Worm (Caenorhabditis elegans) whole organism, mixed stage, embryonic: ENCODE data around the gene Y45F10D.7.

Experiments used
- elt-1 ChIP-seq: sonication (generic microtip); optimal IDR thresholded peaks from 2 replicates; lab custom pipeline; 2017; ENCODE audit warnings: missing genetic modification characterization, mild to moderate bottlenecking, missing compliant biosample characterization, antibody characterized with exemption, moderate library complexity, borderline replicate concordance; ENCODE audit not compliant: insufficient read depth
- hlh-1 ChIP-seq: fragments of 150-350 bp; optimal IDR thresholded peaks from 2 replicates; lab custom pipeline; 2014; ENCODE audit warnings: missing biosample characterization, missing genetic modification reagents, missing genetic modification characterization
- lsy-2 ChIP-seq: fragments of 150-350 bp; optimal IDR thresholded peaks from 2 replicates; lab custom pipeline; 2014; ENCODE audit warnings: missing biosample characterization, missing genetic modification characterization
- mab-5 ChIP-seq: fragments of 150-350 bp; optimal IDR thresholded peaks from 2 replicates; lab custom pipeline; 2014; ENCODE audit warnings: missing biosample characterization, missing genetic modification characterization
- mep-1 ChIP-seq: fragments of 150-350 bp; optimal IDR thresholded peaks from 2 replicates; lab custom pipeline; 2017; ENCODE audit warnings: missing biosample characterization, missing genetic modification reagents, missing genetic modification characterization, inconsistent platforms
- nhr-12 ChIP-seq: fragments of 150-350 bp; optimal IDR thresholded peaks from 2 replicates; lab custom pipeline; 2014; ENCODE audit warnings: missing biosample characterization, missing genetic modification characterization
- nhr-237 ChIP-seq: fragments of 150-350 bp; optimal IDR thresholded peaks from 2 replicates; lab custom pipeline; 2014; ENCODE audit warnings: missing biosample characterization, missing genetic modification characterization
- nhr-28 ChIP-seq: fragments of 150-350 bp; optimal IDR thresholded peaks from 2 replicates; lab custom pipeline; 2014; ENCODE audit warnings: missing biosample characterization, missing genetic modification characterization
- pha-4 ChIP-seq: fragments of 150-350 bp; optimal IDR thresholded peaks from 2 replicates; lab custom pipeline; 2018; ENCODE audit warnings: missing biosample characterization, missing genetic modification reagents, missing genetic modification characterization
- snpc-4 ChIP-seq: fragments of 150-350 bp; optimal IDR thresholded peaks from 2 replicates; lab custom pipeline; 2014; ENCODE audit warnings: missing biosample characterization, missing genetic modification characterization
- unc-120 ChIP-seq: sonication (generic microtip); optimal IDR thresholded peaks from 2 replicates; lab custom pipeline; 2017; ENCODE audit warnings: missing genetic modification characterization, missing compliant biosample characterization; ENCODE audit not compliant: poor library complexity, severe bottlenecking
- unc-62 ChIP-seq: fragments of 150-350 bp; optimal IDR thresholded peaks from 2 replicates; lab custom pipeline; 2014; ENCODE audit warnings: missing biosample characterization, missing genetic modification reagents, missing genetic modification characterization

- TF ChIP-seq snpc-4: no peak
- no peak for TF ChIP-seq pha-4 (tag; lab: Kevin White, UChicago)
- TF ChIP-seq unc-120: no peak
- no peak for TF ChIP-seq nhr-12 (tag; lab: Kevin White, UChicago)
- no peak for TF ChIP-seq unc-62 (GFP tag; lab: Kevin White, UChicago)
- no peak for TF ChIP-seq hlh-1
- TF ChIP-seq nhr-237 (tag; lab: Kevin White, UChicago): no peak
- no peak for TF ChIP-seq lsy-2 (tag; lab: Kevin White, UChicago)
- no peak for TF ChIP-seq mep-1 (tag; lab: Kevin White, UChicago)
- TF ChIP-seq mab-5 (tag; lab: Kevin White, UChicago): no peak
- TF ChIP-seq nhr-28 (tag; lab: Kevin White, UChicago): no peak
- TF ChIP-seq elt-1 (tag; lab: Kevin White, UChicago): no peak
Measured at ce11 chrIV:13785545-13785944, 3.2 kb upstream of the Y45F10D.7 start, which contains the start of gene lact-9.
